Worm (Caenorhabditis elegans) whole organism, L2 larva: ENCODE data around the gene C10G8.3.
A peak's percentile ranks its signal among the peaks of the same experiment; 100 is the strongest.

ENCODE experiments used
- R02D3.7 ChIP-seq: fragments of 150-350 bp; optimal IDR thresholded peaks from 2 replicates; lab custom pipeline; 2014; ENCODE audit warnings: missing biosample characterization, missing genetic modification characterization
- ZK546.5 ChIP-seq: sonication (generic microtip); optimal IDR thresholded peaks from 2 replicates; lab custom pipeline; 2017; ENCODE audit warnings: missing biosample characterization, missing genetic modification characterization
- lin-13 ChIP-seq: fragments of 150-350 bp; optimal IDR thresholded peaks from 2 replicates; lab custom pipeline; 2014; ENCODE audit warnings: missing biosample characterization, missing genetic modification reagents, missing genetic modification characterization
- lsy-2 ChIP-seq, 2 experiments: fragments of 150-350 bp in 1 of 2; sonication (generic microtip) in 1 of 2; optimal IDR thresholded peaks; 2 replicates each; lab custom pipeline; 2014 to 2017; ENCODE audit warnings: missing biosample characterization in 2 of 2, missing genetic modification characterization in 2 of 2
- mab-5 ChIP-seq: fragments of 150-350 bp; optimal IDR thresholded peaks from 2 replicates; lab custom pipeline; 2014; ENCODE audit warnings: missing biosample characterization, missing genetic modification characterization
- unc-55 ChIP-seq: fragments of 150-350 bp; sonication (generic microtip); optimal IDR thresholded peaks from 3 replicates; lab custom pipeline; 2014; ENCODE audit warnings: missing biosample characterization, missing genetic modification reagents, missing genetic modification characterization
- unc-62 ChIP-seq: fragments of 150-350 bp; optimal IDR thresholded peaks from 2 replicates; lab custom pipeline; 2014; ENCODE audit warnings: missing biosample characterization, missing genetic modification reagents, missing genetic modification characterization
- ztf-11 ChIP-seq: sonication (generic microtip); optimal IDR thresholded peaks from 2 replicates; lab custom pipeline; 2017; ENCODE audit warnings: missing biosample characterization, missing genetic modification characterization

- TF ChIP-seq ZK546.5 (tag; lab: Kevin White, UChicago): no peak
- no peak for TF ChIP-seq R02D3.7
- TF ChIP-seq mab-5 (tag; lab: Kevin White, UChicago): no peak
- TF ChIP-seq lsy-2 (tag; optimal IDR thresholded peaks at IDR 0.05; lab: Kevin White, UChicago): peak in 1 of 2 experiments; percentile 58
- TF ChIP-seq unc-55 (GFP tag; lab: Kevin White, UChicago): no peak
- no peak for TF ChIP-seq ztf-11 (tag; lab: Kevin White, UChicago)
- no peak for TF ChIP-seq unc-62 (GFP tag; lab: Kevin White, UChicago)
- TF ChIP-seq lin-13: no peak
These were observed 41.1 kb upstream of the C10G8.3 start for ce11 chrV:5271487-5271886.
